Worm (Caenorhabditis elegans) whole organism, L4 larva: Measurements from ENCODE around the gene ilys-1.

ENCODE experiments used
- D1046.2 ChIP-seq: fragments of 200-800 bp; sonication (Bioruptor generic); IDR thresholded peaks from 2 replicates; pipeline ENCODE4 v1.3.6; 2022; ENCODE audit warnings: missing genetic modification characterization, missing compliant biosample characterization
- F37D6.2 ChIP-seq: sonication (generic microtip); optimal IDR thresholded peaks from 2 replicates; lab custom pipeline; 2016; ENCODE audit warnings: mild to moderate bottlenecking, missing genetic modification characterization, missing compliant biosample characterization
- F44E2.7 ChIP-seq: fragments of 200-800 bp; sonication (Bioruptor generic); IDR thresholded peaks from 2 replicates; pipeline ENCODE4 v2.1.2; 2022; ENCODE audit warnings: missing genetic modification characterization, missing compliant biosample characterization
- T20F7.1 ChIP-seq: fragments of 200-800 bp; sonication (Bioruptor generic); optimal IDR thresholded peaks from 2 replicates; lab custom pipeline; 2018; ENCODE audit warnings: mild to moderate bottlenecking, missing genetic modification characterization, missing compliant biosample characterization
- Y5F2A.4 ChIP-seq: fragments of 200-800 bp; sonication (Bioruptor generic); optimal IDR thresholded peaks from 2 replicates; lab custom pipeline; 2018; ENCODE audit warnings: mild to moderate bottlenecking, missing genetic modification characterization, missing compliant biosample characterization
- ZK337.2 ChIP-seq: fragments of 200-800 bp; sonication (Bioruptor generic); IDR thresholded peaks from 2 replicates; pipeline ENCODE4 v1.3.6; 2022; ENCODE audit warnings: missing genetic modification reagents, missing genetic modification characterization, missing compliant biosample characterization
- aha-1 ChIP-seq: fragments of 150-350 bp; peaks from one replicate; lab custom pipeline; 2014; ENCODE audit warnings: missing biosample characterization, missing genetic modification characterization
- ama-1 ChIP-seq: fragments of 150-350 bp; optimal IDR thresholded peaks from 2 replicates; lab custom pipeline; 2014; ENCODE audit warnings: inconsistent platforms, mixed read lengths
- arid-1 ChIP-seq: fragments of 200-800 bp; sonication (Bioruptor generic); conservative IDR thresholded peaks from 2 replicates; pipeline ENCODE4 v1.3.6; 2022; ENCODE audit warnings: missing genetic modification reagents, missing genetic modification characterization, missing compliant biosample characterization
- ceh-20 ChIP-seq: fragments of 200-800 bp; sonication (Bioruptor generic); IDR thresholded peaks from 2 replicates; pipeline ENCODE4 v1.3.6; 2022; ENCODE audit warnings: missing genetic modification reagents, missing genetic modification characterization, missing compliant biosample characterization
- daf-16 ChIP-seq, 3 experiments: sonication (generic microtip); optimal IDR thresholded peaks; 2 replicates each; lab custom pipeline; 2016 to 2017; ENCODE audit warnings: missing genetic modification characterization in 3 of 3, missing genetic modification reagents in 3 of 3, mild to moderate bottlenecking in 2 of 3, missing compliant biosample characterization in 2 of 3, missing biosample characterization in 1 of 3, moderate library complexity in 1 of 3
- dmd-6 ChIP-seq: fragments of 200-800 bp; sonication (Bioruptor generic); IDR thresholded peaks from 2 replicates; pipeline ENCODE4 v1.3.6; 2022; ENCODE audit warnings: missing genetic modification reagents, missing genetic modification characterization, missing compliant biosample characterization
- duxl-1 ChIP-seq: sonication (generic microtip); optimal IDR thresholded peaks from 2 replicates; lab custom pipeline; 2016; ENCODE audit warnings: mild to moderate bottlenecking, missing genetic modification characterization, moderate library complexity, missing compliant biosample characterization; ENCODE audit not compliant: poor library complexity
- egl-27 ChIP-seq: sonication (generic microtip); optimal IDR thresholded peaks from 3 replicates; lab custom pipeline; 2017; ENCODE audit warnings: missing biosample characterization, missing genetic modification reagents, missing genetic modification characterization
- fkh-10 ChIP-seq: fragments of 150-350 bp; optimal IDR thresholded peaks from 2 replicates; lab custom pipeline; 2014; ENCODE audit warnings: missing biosample characterization, missing genetic modification reagents, missing genetic modification characterization
- fos-1 ChIP-seq: fragments of 150-350 bp; optimal IDR thresholded peaks from 2 replicates; lab custom pipeline; 2014; ENCODE audit warnings: missing biosample characterization, missing genetic modification characterization
- gei-8 ChIP-seq: fragments of 200-800 bp; sonication (Bioruptor generic); optimal IDR thresholded peaks from 2 replicates; lab custom pipeline; 2018; ENCODE audit warnings: mild to moderate bottlenecking, missing genetic modification characterization, missing compliant biosample characterization
- hif-1 ChIP-seq, 2 experiments: sonication (generic microtip); optimal IDR thresholded peaks; 2 replicates each; lab custom pipeline; 2016 to 2017; ENCODE audit warnings: missing compliant biosample characterization in 2 of 2, missing genetic modification characterization in 2 of 2, missing genetic modification reagents in 2 of 2, missing genotype in 2 of 2, mild to moderate bottlenecking in 1 of 2
- hlh-11 ChIP-seq: fragments of 200-800 bp; sonication (Bioruptor generic); optimal IDR thresholded peaks from 2 replicates; lab custom pipeline; 2018; ENCODE audit warnings: mild to moderate bottlenecking, missing genetic modification characterization, missing compliant biosample characterization
- hlh-30 ChIP-seq: sonication (generic microtip); optimal IDR thresholded peaks from 2 replicates; lab custom pipeline; 2017; ENCODE audit warnings: antibody characterized with exemption, mild to moderate bottlenecking, missing genetic modification characterization, missing compliant biosample characterization; ENCODE audit not compliant: insufficient read depth
- lin-15B ChIP-seq: fragments of 150-350 bp; sonication (generic microtip); optimal IDR thresholded peaks from 3 replicates; lab custom pipeline; 2014; ENCODE audit warnings: missing biosample characterization, missing genetic modification characterization
- lin-38 ChIP-seq: fragments of 200-800 bp; sonication (Bioruptor generic); IDR thresholded peaks from 2 replicates; pipeline ENCODE4 v1.3.6; 2022; ENCODE audit warnings: missing genetic modification reagents, missing genetic modification characterization, missing compliant biosample characterization
- lin-39 ChIP-seq: fragments of 150-350 bp; optimal IDR thresholded peaks from 2 replicates; lab custom pipeline; 2014; ENCODE audit warnings: missing biosample characterization, missing genetic modification reagents, missing genetic modification characterization
- lsy-2 ChIP-seq, 2 experiments: fragments of 150-350 bp in 1 of 2; sonication (generic microtip) in 1 of 2; optimal IDR thresholded peaks; 2 replicates each; lab custom pipeline; 2014 to 2017; ENCODE audit warnings: missing biosample characterization in 2 of 2, missing genetic modification characterization in 2 of 2
- mdl-1 ChIP-seq, 2 experiments: fragments of 150-350 bp in 1 of 2; sonication (generic microtip) in 1 of 2; optimal IDR thresholded peaks; 2 replicates each; lab custom pipeline; 2014 to 2017; ENCODE audit warnings: missing biosample characterization in 2 of 2, missing genetic modification characterization in 2 of 2
- mdt-29 ChIP-seq: fragments of 200-800 bp; sonication (Bioruptor generic); IDR thresholded peaks from 2 replicates; pipeline ENCODE4 v1.3.6; 2022; ENCODE audit warnings: missing genetic modification reagents, missing genetic modification characterization, missing compliant biosample characterization
- mep-1 ChIP-seq: fragments of 150-350 bp; sonication (generic microtip); optimal IDR thresholded peaks from 3 replicates; lab custom pipeline; 2014; ENCODE audit warnings: missing biosample characterization, missing genetic modification characterization
- nhr-41 ChIP-seq: fragments of 200-800 bp; sonication (Bioruptor generic); IDR thresholded peaks from 2 replicates; pipeline ENCODE4 v1.3.6; 2022; ENCODE audit warnings: missing genetic modification reagents, missing genetic modification characterization, missing compliant biosample characterization
- nhr-76 ChIP-seq: fragments of 150-350 bp; optimal IDR thresholded peaks from 2 replicates; lab custom pipeline; 2014; ENCODE audit warnings: missing biosample characterization, missing genetic modification characterization
- php-3 ChIP-seq: fragments of 200-800 bp; sonication (Bioruptor generic); IDR thresholded peaks from 2 replicates; pipeline ENCODE4 v1.3.6; 2022; ENCODE audit warnings: missing genetic modification reagents, missing genetic modification characterization, missing compliant biosample characterization
- pqm-1 ChIP-seq: sonication (generic microtip); optimal IDR thresholded peaks from 2 replicates; lab custom pipeline; 2017; ENCODE audit warnings: missing biosample characterization, missing genetic modification characterization
- set-16 ChIP-seq: fragments of 200-800 bp; sonication (Bioruptor generic); IDR thresholded peaks from 2 replicates; pipeline ENCODE4 v1.3.6; 2022; ENCODE audit warnings: missing genetic modification reagents, missing genetic modification characterization, missing compliant biosample characterization
- skn-1 ChIP-seq: fragments of 150-350 bp; optimal IDR thresholded peaks from 2 replicates; lab custom pipeline; 2014; ENCODE audit warnings: missing biosample characterization, missing genetic modification characterization
- unc-39 ChIP-seq: sonication (generic microtip); optimal IDR thresholded peaks from 2 replicates; lab custom pipeline; 2017; ENCODE audit warnings: missing biosample characterization, missing genetic modification characterization
- zag-1 ChIP-seq: fragments of 150-350 bp; optimal IDR thresholded peaks from 2 replicates; lab custom pipeline; 2014; ENCODE audit warnings: missing biosample characterization, missing genetic modification characterization
- ztf-11 ChIP-seq: fragments of 150-350 bp; optimal IDR thresholded peaks from 2 replicates; lab custom pipeline; 2014; ENCODE audit warnings: missing biosample characterization, missing genetic modification characterization

ilys-1 gene

DNA sequence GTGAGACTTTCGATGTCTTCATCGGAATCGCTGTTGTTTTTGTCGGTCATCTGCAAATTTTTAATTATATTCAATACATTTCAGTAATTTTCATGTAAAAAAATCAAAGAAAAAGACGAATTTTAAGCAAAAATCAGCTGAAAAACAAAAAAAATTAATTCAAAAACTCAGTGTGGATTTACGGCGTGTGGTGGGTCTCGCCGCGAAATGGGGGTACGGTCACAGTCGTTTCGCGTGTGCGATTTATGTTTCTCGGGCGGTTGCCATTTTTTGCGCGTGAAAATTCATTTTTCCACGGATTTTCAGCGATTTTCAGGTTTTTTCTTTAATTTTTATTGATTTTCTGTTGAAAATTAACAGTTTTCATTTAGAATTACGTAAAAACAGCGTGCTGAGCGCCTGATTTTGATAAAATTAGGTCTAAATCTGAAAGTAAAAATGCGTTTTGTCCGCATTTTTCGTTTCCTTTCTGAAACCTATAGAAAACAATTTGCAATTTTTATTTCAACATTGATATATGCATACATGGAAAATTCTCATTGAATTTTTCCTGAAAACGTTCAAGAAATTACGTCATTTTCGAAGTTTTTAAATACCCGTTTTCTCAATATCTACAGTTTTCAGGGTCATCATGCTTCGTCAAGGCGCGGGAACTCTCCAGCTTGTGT, 25.0 kb downstream of the ilys-1 start, which contains the start of the genes ccdc-12 and Y69A2AR.18 (continued):
- TF ChIP-seq lin-39 (tag; lab: Kevin White, UChicago) = no peak
- no peak for TF ChIP-seq duxl-1
- TF ChIP-seq php-3 (GFP tag; lab: Robert Waterston, UW) = no peak
- TF ChIP-seq F37D6.2 = no peak
- TF ChIP-seq T20F7.1 = no peak
- peak; percentile 42 for TF ChIP-seq hlh-11 (tag; lab: Kevin White, UChicago)
- no peak for TF ChIP-seq nhr-76 (tag; lab: Kevin White, UChicago)
- no peak for TF ChIP-seq mep-1 (tag; lab: Kevin White, UChicago)
- no peak for TF ChIP-seq F44E2.7 (GFP tag; lab: Robert Waterston, UW)
- 0 out of 2 replicates have a peak, but pooled peaks have one; percentile 20 for TF ChIP-seq arid-1
- peak; percentile 5 for TF ChIP-seq ama-1 (lab: Kevin White, UChicago)
- no peak for TF ChIP-seq fos-1 (tag; lab: Kevin White, UChicago)
- TF ChIP-seq mdt-29 (GFP tag; lab: Robert Waterston, UW) = no peak
- TF ChIP-seq lin-38 = peak; percentile 70
- no peak for TF ChIP-seq hlh-30 (tag; lab: Kevin White, UChicago)
- TF ChIP-seq lin-15B (tag; lab: Kevin White, UChicago) = no peak
- TF ChIP-seq lsy-2 (tag; optimal IDR thresholded peaks at IDR 0.05; lab: Kevin White, UChicago) = peak; percentile 90 to 99
- TF ChIP-seq dmd-6 (GFP tag; lab: Robert Waterston, UW) = 0 out of 2 replicates have a peak, but pooled peaks have one; percentile 16
- peak in 1 of 2 experiments; percentile 6 for TF ChIP-seq hif-1 (tag; optimal IDR thresholded peaks at IDR 0.05; lab: Kevin White, UChicago)
- no peak for TF ChIP-seq gei-8
- TF ChIP-seq D1046.2 (GFP tag; lab: Robert Waterston, UW) = peak; percentile 98
- no peak for TF ChIP-seq unc-39 (tag; lab: Kevin White, UChicago)
- TF ChIP-seq egl-27 (tag; lab: Kevin White, UChicago) = no peak
- 0 out of 2 replicates have a peak, but pooled peaks have one; percentile 16 for TF ChIP-seq ceh-20 (GFP tag; lab: Robert Waterston, UW)
- no peak for TF ChIP-seq ZK337.2 (GFP tag; lab: Robert Waterston, UW)
- TF ChIP-seq set-16 (GFP tag; lab: Robert Waterston, UW) = no peak
- no peak for TF ChIP-seq pqm-1 (tag; lab: Kevin White, UChicago)
- peak; percentile 20 for TF ChIP-seq fkh-10 (GFP tag; lab: Kevin White, UChicago)
- TF ChIP-seq ztf-11 (tag; lab: Kevin White, UChicago) = no peak
- no peak for TF ChIP-seq skn-1 (tag; lab: Kevin White, UChicago)
- no peak for TF ChIP-seq nhr-41 (GFP tag; lab: Robert Waterston, UW)
- no peak for TF ChIP-seq zag-1 (tag; lab: Kevin White, UChicago)
- TF ChIP-seq Y5F2A.4 (GFP tag; lab: Kevin White, UChicago) = no peak
- no peak for TF ChIP-seq daf-16 (GFP tag; optimal IDR thresholded peaks at IDR 0.05; lab: Kevin White, UChicago)
- TF ChIP-seq daf-16 (tag; optimal IDR thresholded peaks at IDR 0.05; lab: Kevin White, UChicago) = no peak

DNA sequence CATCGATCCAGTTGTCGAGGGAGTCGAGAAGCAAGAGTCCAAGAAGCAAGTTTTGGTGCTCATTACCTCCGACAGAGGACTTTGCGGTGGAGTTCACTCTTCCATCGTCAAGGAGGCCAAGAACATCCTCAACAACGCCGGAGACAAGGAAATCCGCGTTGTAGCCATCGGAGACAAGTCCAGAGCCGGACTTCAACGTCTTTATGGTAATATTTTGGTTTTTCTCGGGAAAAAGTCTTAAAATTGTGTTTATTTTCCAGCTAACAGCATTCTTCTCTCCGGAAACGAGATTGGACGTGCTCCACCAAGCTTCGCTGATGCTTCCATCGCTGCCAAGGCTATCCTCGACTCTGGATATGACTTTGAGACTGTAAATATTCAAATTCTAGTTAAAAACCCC, 25.9 kb downstream of the ilys-1 start:
- no peak for TF ChIP-seq fos-1 (tag; lab: Kevin White, UChicago)
- no peak for TF ChIP-seq dmd-6 (GFP tag; lab: Robert Waterston, UW)
- TF ChIP-seq hlh-30 (tag; lab: Kevin White, UChicago) = no peak
- no peak for TF ChIP-seq mdl-1 (tag; optimal IDR thresholded peaks at IDR 0.05; lab: Kevin White, UChicago)
- TF ChIP-seq lin-39 (tag; lab: Kevin White, UChicago) = no peak
- TF ChIP-seq aha-1 (tag; lab: Kevin White, UChicago) = peak; percentile 96
